Worm (Caenorhabditis elegans): Measurements from ENCODE around the gene C44B7.7.
A peak's percentile ranks its signal among the peaks of the same experiment; 100 is the strongest.

Gene C44B7.7

ce11 chrII:6836762-6837566 is 43.0 kb downstream of the C44B7.7 start:
- no peak for TF ChIP-seq egl-27 (tag; optimal IDR thresholded peaks at IDR 0.05)
- no peak for TF ChIP-seq nhr-43 (tag; optimal IDR thresholded peaks at IDR 0.05; ENCODE audit: poor library complexity, severe bottlenecking)
- peak; percentile 9 for TF ChIP-seq jun-1 (tag; optimal IDR thresholded peaks at IDR 0.05)
- TF ChIP-seq ztf-11 (tag; optimal IDR thresholded peaks at IDR 0.05) = no peak
- peak; percentile 98 for TF ChIP-seq pha-4 (tag; optimal IDR thresholded peaks at IDR 0.05)
- TF ChIP-seq tbx-2 (tag; optimal IDR thresholded peaks at IDR 0.05) = no peak
- TF ChIP-seq nhr-25 (tag; optimal IDR thresholded peaks at IDR 0.05) = peak; percentile 42
- peak; percentile 35 for TF ChIP-seq nhr-23 (tag; optimal IDR thresholded peaks at IDR 0.05)
- no peak for TF ChIP-seq elt-3 (tag; optimal IDR thresholded peaks at IDR 0.05)
- no peak for TF ChIP-seq eor-1 (tag; optimal IDR thresholded peaks at IDR 0.05)
- no peak for TF ChIP-seq nfya-1 (tag; optimal IDR thresholded peaks at IDR 0.05; ENCODE audit: insufficient read depth)
- TF ChIP-seq elt-2 (tag; optimal IDR thresholded peaks at IDR 0.05) = peak; percentile 67
- TF ChIP-seq zag-1 (tag; optimal IDR thresholded peaks at IDR 0.05) = no peak
- no peak for TF ChIP-seq fkh-2 (tag; optimal IDR thresholded peaks at IDR 0.05)
- TF ChIP-seq elt-1 (tag; optimal IDR thresholded peaks at IDR 0.05) = no peak
- TF ChIP-seq snpc-4 (tag; optimal IDR thresholded peaks at IDR 0.05) = no peak

ce11 chrII:6835972-6836595 is 43.9 kb downstream of the C44B7.7 start:
- TF ChIP-seq pqm-1 (tag; optimal IDR thresholded peaks at IDR 0.05) = no peak
- no peak for TF ChIP-seq fos-1 (tag; optimal IDR thresholded peaks at IDR 0.05)
- peak; percentile 46 for TF ChIP-seq unc-62 (GFP tag; optimal IDR thresholded peaks at IDR 0.05)
- TF ChIP-seq elt-3 (tag; optimal IDR thresholded peaks at IDR 0.05) = no peak
- no peak for TF ChIP-seq fkh-10 (GFP tag; optimal IDR thresholded peaks at IDR 0.05)
- no peak for TF ChIP-seq aly-2 (tag; optimal IDR thresholded peaks at IDR 0.05)
- no peak for TF ChIP-seq lsy-12 (tag; optimal IDR thresholded peaks at IDR 0.05)
- TF ChIP-seq pha-4 (tag; optimal IDR thresholded peaks at IDR 0.05) = peak; percentile 95
- no peak for TF ChIP-seq ztf-4 (tag; optimal IDR thresholded peaks at IDR 0.05)
- TF ChIP-seq daf-12 (tag; optimal IDR thresholded peaks at IDR 0.05) = no peak
- peak; percentile 95 for TF ChIP-seq egl-27 (tag; optimal IDR thresholded peaks at IDR 0.05)
- TF ChIP-seq nhr-76 (tag; optimal IDR thresholded peaks at IDR 0.05) = no peak
- no peak for TF ChIP-seq ceh-9 (tag; optimal IDR thresholded peaks at IDR 0.05)
- TF ChIP-seq snpc-4 (tag; optimal IDR thresholded peaks at IDR 0.05) = no peak
- peak; percentile 47 for TF ChIP-seq nhr-23 (tag; optimal IDR thresholded peaks at IDR 0.05)
- TF ChIP-seq nhr-25 (tag; optimal IDR thresholded peaks at IDR 0.05) = peak; percentile 73
- no peak for TF ChIP-seq elt-2 (tag; optimal IDR thresholded peaks at IDR 0.05)
- TF ChIP-seq R02D3.7 (tag; optimal IDR thresholded peaks at IDR 0.05) = no peak

ce11 chrII:6835500-6835899 is 44.5 kb downstream of the C44B7.7 start:
- TF ChIP-seq daf-12 (tag; optimal IDR thresholded peaks at IDR 0.05) (no peak), snpc-4 (tag; optimal IDR thresholded peaks at IDR 0.05) (peak; percentile 10), mdl-1 (tag; optimal IDR thresholded peaks at IDR 0.05) (no peak), ceh-28 (tag; optimal IDR thresholded peaks at IDR 0.05) (no peak), lsy-12 (tag; optimal IDR thresholded peaks at IDR 0.05) (no peak), egl-5 (tag; optimal IDR thresholded peaks at IDR 0.05) (peak; percentile 85), elt-1 (tag; optimal IDR thresholded peaks at IDR 0.05) (peak; percentile 74), eor-1 (tag; optimal IDR thresholded peaks at IDR 0.05) (no peak), lin-15B (tag; optimal IDR thresholded peaks at IDR 0.05) (no peak), ama-1 (optimal IDR thresholded peaks at IDR 0.05) (no peak), nhr-28 (tag; optimal IDR thresholded peaks at IDR 0.05) (no peak), nhr-25 (tag; optimal IDR thresholded peaks at IDR 0.05) (peak; percentile 84), ztf-11 (tag; optimal IDR thresholded peaks at IDR 0.05) (no peak), lin-39 (tag; optimal IDR thresholded peaks at IDR 0.05) (peak; percentile 35), unc-39 (tag; optimal IDR thresholded peaks at IDR 0.05) (no peak), nhr-77 (tag; optimal IDR thresholded peaks at IDR 0.05) (no peak), tbx-2 (tag; optimal IDR thresholded peaks at IDR 0.05) (no peak), skn-1 (tag; optimal IDR thresholded peaks at IDR 0.05) (no peak), ceh-82 (tag; optimal IDR thresholded peaks at IDR 0.05) (no peak), sea-2 (GFP tag; optimal IDR thresholded peaks at IDR 0.05) (no peak), jun-1 (tag; optimal IDR thresholded peaks at IDR 0.05) (no peak), unc-62 (GFP tag; optimal IDR thresholded peaks at IDR 0.05) (peak; percentile 72), nhr-12 (tag; optimal IDR thresholded peaks at IDR 0.05) (no peak), hmg-11 (tag; optimal IDR thresholded peaks at IDR 0.05) (no peak), ztf-4 (tag; optimal IDR thresholded peaks at IDR 0.05) (no peak), fkh-2 (tag; optimal IDR thresholded peaks at IDR 0.05) (no peak), fkh-10 (GFP tag; optimal IDR thresholded peaks at IDR 0.05) (no peak), nhr-76 (tag; optimal IDR thresholded peaks at IDR 0.05) (no peak), pqm-1 (tag; optimal IDR thresholded peaks at IDR 0.05) (no peak), ZK546.5 (tag; optimal IDR thresholded peaks at IDR 0.05) (no peak), pha-4 (tag; optimal IDR thresholded peaks at IDR 0.05) (no peak), nfya-1 (tag; optimal IDR thresholded peaks at IDR 0.05; ENCODE audit: insufficient read depth) (peak; percentile 37), ceh-9 (tag; optimal IDR thresholded peaks at IDR 0.05) (no peak), aly-2 (tag; optimal IDR thresholded peaks at IDR 0.05) (no peak), zag-1 (tag; optimal IDR thresholded peaks at IDR 0.05) (no peak), elt-2 (tag; optimal IDR thresholded peaks at IDR 0.05) (peak; percentile 23), nhr-23 (tag; optimal IDR thresholded peaks at IDR 0.05) (peak; percentile 78), elt-3 (tag; optimal IDR thresholded peaks at IDR 0.05) (no peak), nhr-43 (tag; optimal IDR thresholded peaks at IDR 0.05; ENCODE audit: poor library complexity, severe bottlenecking) (peak; percentile 39), nhr-237 (tag; optimal IDR thresholded peaks at IDR 0.05) (no peak)

All from whole organism, L3 larva.